Fruit fly (Drosophila melanogaster): Measurements from ENCODE around the gene CG10466.
A peak's percentile ranks its signal among the peaks of the same experiment; 100 is the strongest.

The CG10466 gene

DNA sequence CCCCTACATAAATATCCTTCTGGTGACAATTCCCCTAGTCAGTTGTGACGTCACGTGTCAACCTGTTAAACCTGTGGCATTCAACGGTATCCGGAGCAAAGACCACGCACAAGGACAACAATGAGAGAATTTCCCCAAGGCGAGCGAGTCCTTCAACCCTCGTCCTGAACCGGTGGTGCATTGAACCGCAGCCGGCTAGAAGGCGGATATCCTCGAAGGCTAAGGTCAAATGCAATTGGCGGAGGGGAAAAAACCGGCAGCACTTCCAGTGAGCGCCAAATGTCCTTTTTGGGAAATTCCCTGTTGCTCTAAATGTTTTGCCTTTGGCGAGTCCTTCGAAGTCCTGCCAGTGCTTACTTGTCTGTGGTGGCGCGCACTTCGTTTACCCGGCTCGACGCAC, 28.0 kb downstream of the CG10466 start:
- TF ChIP-seq chinmo (GFP tag; IDR thresholded peaks at IDR 0.05; ENCODE audit: partially characterized antibody) (peak; percentile 88), inv (GFP tag; IDR thresholded peaks at IDR 0.05; ENCODE audit: partially characterized antibody) (0 out of 2 replicates have a peak, but pooled peaks have one; percentile 13), CG11504 (tag; optimal IDR thresholded peaks at IDR 0.05) (peak; percentile 19), CG11723 (GFP tag; optimal IDR thresholded peaks at IDR 0.05) (no peak), Tbp (GFP tag; optimal IDR thresholded peaks at IDR 0.05) (no peak), Doc3 (GFP tag; IDR thresholded peaks at IDR 0.05; ENCODE audit: partially characterized antibody) (no peak), D (optimal IDR thresholded peaks at IDR 0.05) (peak; percentile 55), D (GFP tag; optimal IDR thresholded peaks at IDR 0.05) (no peak), scrt (GFP tag; optimal IDR thresholded peaks at IDR 0.05) (peak; percentile 98), Trl (optimal IDR thresholded peaks at IDR 0.05) (peak in 1 of 2 experiments; percentile 28), Trl (GFP tag; optimal IDR thresholded peaks at IDR 0.05) (no peak), CG43689 (GFP tag; IDR thresholded peaks at IDR 0.05) (no peak), Dip2 (GFP tag; IDR thresholded peaks at IDR 0.05) (no peak), Hr51 (GFP tag; optimal IDR thresholded peaks at IDR 0.05) (peak in 1 of 2 experiments; percentile 13), tup (GFP tag; optimal IDR thresholded peaks at IDR 0.05) (no peak), Doc2 (GFP tag; IDR thresholded peaks at IDR 0.05) (no peak), ci (GFP tag; IDR thresholded peaks at IDR 0.05) (0 out of 3 replicates have a peak, but pooled peaks have one; percentile 13), CG2202 (tag; optimal IDR thresholded peaks at IDR 0.05) (no peak), CG12769 (tag; optimal IDR thresholded peaks at IDR 0.05) (no peak), kni (GFP tag; optimal IDR thresholded peaks at IDR 0.05) (peak; percentile 9), Nf-YB (GFP tag; optimal IDR thresholded peaks at IDR 0.05) (peak; percentile 15), CG13894 (tag; optimal IDR thresholded peaks at IDR 0.05) (peak; percentile 6), nerfin-1 (tag; optimal IDR thresholded peaks at IDR 0.05) (peak; percentile 94), CG6654 (GFP tag; optimal IDR thresholded peaks at IDR 0.05) (no peak), gsb-n (tag; optimal IDR thresholded peaks at IDR 0.05) (no peak), Nf-YC (tag; optimal IDR thresholded peaks at IDR 0.05) (peak; percentile 37), pros (GFP tag; optimal IDR thresholded peaks at IDR 0.05) (peak; percentile 70), chm (GFP tag; IDR thresholded peaks at IDR 0.05) (0 out of 2 replicates have a peak, but pooled peaks have one; percentile 13), BtbVII (GFP tag; optimal IDR thresholded peaks at IDR 0.05) (peak; percentile 61), GATAe (GFP tag; conservative IDR thresholded peaks at IDR 0.05) (no peak), seq (GFP tag; IDR thresholded peaks at IDR 0.05) (peak; percentile 64; the same call in 1 of the 2 replicates), H15 (GFP tag; IDR thresholded peaks at IDR 0.05) (no peak)

DNA sequence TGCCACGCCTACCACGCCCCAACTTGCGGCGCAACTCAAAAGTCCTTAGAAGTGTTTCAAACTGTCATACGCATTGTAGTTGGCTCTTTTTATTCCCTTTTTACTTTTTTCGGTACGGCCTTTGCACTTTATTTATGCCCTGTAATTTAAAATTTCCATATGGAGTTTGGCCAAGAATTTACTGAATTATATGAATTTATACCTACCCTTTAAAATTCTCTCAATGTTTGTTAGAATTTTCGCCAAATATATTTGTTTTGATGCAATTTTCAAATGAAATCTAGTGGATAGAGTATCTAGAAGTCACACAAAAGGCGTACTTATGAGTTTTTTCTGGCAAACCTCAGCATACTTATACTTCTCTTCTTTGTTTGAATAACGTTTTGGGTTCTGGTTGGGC, 32.4 kb downstream of the CG10466 start:
- TF ChIP-seq D19A (tag; optimal IDR thresholded peaks at IDR 0.05) (peak; percentile 53), CG1647 (GFP tag; optimal IDR thresholded peaks at IDR 0.05) (no peak), so (GFP tag; IDR thresholded peaks at IDR 0.05) (no peak), ab (GFP tag; optimal IDR thresholded peaks at IDR 0.05) (no peak), CG15601 (tag; optimal IDR thresholded peaks at IDR 0.05) (no peak), sens (GFP tag) (peak; percentile 54)

DNA sequence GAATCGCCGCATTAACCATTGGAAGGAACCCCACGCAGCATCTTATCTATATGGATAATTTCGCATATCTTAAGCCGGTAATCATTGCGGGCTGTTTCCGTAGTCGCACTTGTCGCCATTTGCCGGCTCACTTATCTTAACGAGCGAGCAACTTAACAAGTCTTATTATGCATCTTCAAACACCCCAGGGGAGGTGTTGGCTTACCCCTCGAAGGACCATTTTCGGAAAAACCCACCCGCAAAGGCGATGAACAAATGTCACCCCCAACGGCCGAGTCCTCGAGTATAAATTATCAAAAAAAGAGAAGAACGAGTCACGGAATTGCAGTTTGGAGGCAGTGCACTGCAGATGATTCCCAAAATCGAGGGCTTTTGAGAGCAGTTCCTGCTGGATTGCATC, 37.4 kb downstream of the CG10466 start:
- TF ChIP-seq vnd (GFP tag; IDR thresholded peaks at IDR 0.05; ENCODE audit: partially characterized antibody) (no peak), CG11093 (GFP tag; IDR thresholded peaks at IDR 0.05) (no peak), CG3163 (GFP tag; optimal IDR thresholded peaks at IDR 0.05) (no peak), peb (GFP tag; IDR thresholded peaks at IDR 0.05) (no peak), CG10543 (GFP tag; optimal IDR thresholded peaks at IDR 0.05) (no peak), grn (GFP tag; optimal IDR thresholded peaks at IDR 0.05) (peak; percentile 31), nerfin-1 (tag; optimal IDR thresholded peaks at IDR 0.05) (peak; percentile 16), oc (tag; optimal IDR thresholded peaks at IDR 0.05) (peak; percentile 83), Neu2 (GFP tag; optimal IDR thresholded peaks at IDR 0.05; ENCODE audit: borderline replicate concordance) (no peak), Ets65A (GFP tag) (peak; percentile 61), CG11560 (tag; IDR thresholded peaks at IDR 0.05) (no peak), ara (GFP tag; IDR thresholded peaks at IDR 0.05) (no peak), abd-A (tag; optimal IDR thresholded peaks at IDR 0.05) (peak; percentile 32), pros (GFP tag; optimal IDR thresholded peaks at IDR 0.05) (peak; percentile 86), CG33213 (GFP tag; optimal IDR thresholded peaks at IDR 0.05) (no peak)
